Fruit fly (Drosophila melanogaster) whole organism, prepupa: ENCODE measurements around the gene Gga.

Experiments used
- CG15336 ChIP-seq: fragments of 200-800 bp; sonication (Bioruptor generic); IDR thresholded peaks from 2 replicates; pipeline ENCODE4 v1.3.6; 2022; ENCODE audit warnings: missing biosample characterization, missing genetic modification characterization
- CG16779 ChIP-seq: fragments of 200-800 bp; sonication (Bioruptor generic); optimal IDR thresholded peaks from 3 replicates; lab custom pipeline; 2017; ENCODE audit warnings: missing biosample characterization, mild to moderate bottlenecking, missing genetic modification characterization
- CG6163 ChIP-seq: fragments of 200-800 bp; sonication (Bioruptor generic); IDR thresholded peaks from 3 replicates; pipeline ENCODE4 v1.3.6; 2022; ENCODE audit warnings: missing biosample characterization, missing genetic modification characterization
- CG6792 ChIP-seq: fragments of 200-800 bp; sonication (Bioruptor generic); optimal IDR thresholded peaks from 3 replicates; lab custom pipeline; 2016; ENCODE audit warnings: missing biosample characterization, missing genetic modification characterization
- CG6854 ChIP-seq: fragments of 200-800 bp; sonication (Bioruptor generic); optimal IDR thresholded peaks from 2 replicates; lab custom pipeline; 2017; ENCODE audit warnings: missing biosample characterization, mild to moderate bottlenecking, missing genetic modification characterization
- CG8119 ChIP-seq: fragments of 200-800 bp; sonication (Bioruptor generic); IDR thresholded peaks from 3 replicates; pipeline ENCODE4 v1.3.6; 2022; ENCODE audit warnings: missing biosample characterization, missing genetic modification characterization
- CG8632 ChIP-seq: fragments of 200-800 bp; sonication (Bioruptor generic); optimal IDR thresholded peaks from 3 replicates; lab custom pipeline; 2016; ENCODE audit warnings: missing biosample characterization, missing genetic modification characterization
- Ets21C ChIP-seq: fragments of 200-800 bp; sonication (Bioruptor generic); optimal IDR thresholded peaks from 3 replicates; lab custom pipeline; 2016; ENCODE audit warnings: missing biosample characterization, missing genetic modification characterization
- OdsH ChIP-seq: fragments of 200-800 bp; sonication (Bioruptor generic); optimal IDR thresholded peaks from 3 replicates; lab custom pipeline; 2016; ENCODE audit warnings: missing biosample characterization, missing genetic modification characterization
- Sox14 ChIP-seq: fragments of 200-800 bp; sonication (Bioruptor generic); optimal IDR thresholded peaks from 3 replicates; lab custom pipeline; 2016; ENCODE audit warnings: missing biosample characterization, missing genetic modification characterization
- fkh ChIP-seq: fragments of 200-800 bp; sonication (Bioruptor generic); optimal IDR thresholded peaks from 3 replicates; lab custom pipeline; 2017; ENCODE audit warnings: missing biosample characterization, mild to moderate bottlenecking, missing genetic modification characterization, moderate library complexity
- lz ChIP-seq: fragments of 200-800 bp; sonication (Bioruptor generic); optimal IDR thresholded peaks from 3 replicates; lab custom pipeline; 2016; ENCODE audit warnings: missing biosample characterization, missing genetic modification characterization

DNA sequence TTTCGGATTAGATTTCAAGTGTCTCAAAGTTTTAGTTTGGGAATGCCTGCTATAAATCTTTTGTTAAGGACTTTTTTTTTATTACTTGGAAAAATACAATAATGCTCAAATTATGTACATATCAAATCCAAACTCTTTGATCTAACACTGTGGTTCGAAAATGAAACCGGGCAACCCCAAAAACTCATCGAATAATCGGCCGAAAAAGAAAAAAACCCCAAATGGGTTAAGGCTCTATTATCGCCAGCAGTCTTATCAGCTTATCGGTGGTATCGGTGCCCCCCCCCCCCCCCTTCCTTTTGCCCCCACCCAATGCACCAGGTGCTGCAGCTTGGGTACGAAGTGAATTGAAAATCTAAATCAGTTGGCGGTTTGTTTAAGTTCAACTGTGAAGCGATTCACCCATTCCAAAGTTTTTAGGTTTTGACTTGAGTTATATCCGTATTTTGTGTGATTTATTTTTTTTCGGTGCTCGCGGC, 16.8 kb downstream of the Gga start:
- no peak for TF ChIP-seq fkh (GFP tag; lab: Kevin White, UChicago)
- TF ChIP-seq CG6854 (GFP tag; lab: Kevin White, UChicago) = no peak
- no peak for TF ChIP-seq CG16779 (tag; lab: Kevin White, UChicago)
- no peak for TF ChIP-seq CG15336
- no peak for TF ChIP-seq Sox14 (GFP tag; lab: Kevin White, UChicago)
- no peak for TF ChIP-seq CG8119 (GFP tag; lab: Robert Waterston, UW)
- TF ChIP-seq CG6163 = no peak
- no peak for TF ChIP-seq CG8632 (GFP tag; lab: Kevin White, UChicago)
- TF ChIP-seq CG6792 (GFP tag; lab: Kevin White, UChicago) = no peak
- TF ChIP-seq lz (GFP tag; lab: Kevin White, UChicago) = no peak
- TF ChIP-seq Ets21C (GFP tag; lab: Kevin White, UChicago) = no peak
- TF ChIP-seq OdsH (GFP tag; lab: Kevin White, UChicago) = no peak
